Fruit fly (Drosophila melanogaster) whole organism, embryonic: Measurements from ENCODE around the gene CG32816.

Source experiments
- Adf1 ChIP-seq: fragments of 200-800 bp; sonication (Bioruptor generic); IDR thresholded peaks from 2 replicates; pipeline ENCODE4 v1.3.6; 2022; ENCODE audit warnings: missing biosample characterization, missing genetic modification characterization
- BEAF-32 ChIP-seq: fragments of 200-800 bp; sonication (Bioruptor generic); optimal IDR thresholded peaks from 3 replicates; lab custom pipeline; 2017; ENCODE audit warnings: missing biosample characterization, missing genetic modification characterization, mild to moderate bottlenecking, moderate library complexity, missing genetic modification reagents
- CG10267 ChIP-seq: fragments of 200-800 bp; sonication (Bioruptor generic); optimal IDR thresholded peaks from 2 replicates; lab custom pipeline; 2018; ENCODE audit warnings: missing biosample characterization, mild to moderate bottlenecking, missing genetic modification characterization, moderate library complexity
- CG11504 ChIP-seq: fragments of 200-800 bp; sonication (Bioruptor generic); optimal IDR thresholded peaks from 3 replicates; lab custom pipeline; 2019; ENCODE audit warnings: missing biosample characterization, mild to moderate bottlenecking, missing genetic modification characterization, moderate library complexity
- CG12104 ChIP-seq: fragments of 200-800 bp; sonication (Bioruptor generic); optimal IDR thresholded peaks from 3 replicates; lab custom pipeline; 2016; ENCODE audit warnings: missing biosample characterization, missing genetic modification characterization
- CG12659 ChIP-seq: fragments of 200-800 bp; sonication (Bioruptor generic); optimal IDR thresholded peaks from 3 replicates; lab custom pipeline; 2017; ENCODE audit warnings: mild to moderate bottlenecking, missing biosample characterization, missing genetic modification reagents, missing genetic modification characterization
- CG14014 ChIP-seq: fragments of 200-800 bp; sonication (Bioruptor generic); IDR thresholded peaks from 2 replicates; pipeline ENCODE4 v1.3.6; 2022; ENCODE audit warnings: missing biosample characterization, missing genetic modification characterization
- CG14710 ChIP-seq: fragments of 200-800 bp; sonication (Bioruptor generic); optimal IDR thresholded peaks from 3 replicates; lab custom pipeline; 2019; ENCODE audit warnings: missing biosample characterization, mild to moderate bottlenecking, missing genetic modification characterization, moderate library complexity
- CG15514 ChIP-seq: fragments of 200-800 bp; sonication (Bioruptor generic); optimal IDR thresholded peaks from 3 replicates; lab custom pipeline; 2017; ENCODE audit warnings: missing biosample characterization, missing genetic modification characterization, mild to moderate bottlenecking, moderate library complexity, missing genetic modification reagents
- CG1603 ChIP-seq: fragments of 200-800 bp; sonication (Bioruptor generic); optimal IDR thresholded peaks from 2 replicates; lab custom pipeline; 2019; ENCODE audit warnings: missing biosample characterization, mild to moderate bottlenecking, missing genetic modification characterization, moderate library complexity
- CG17186 ChIP-seq: fragments of 200-800 bp; sonication (Bioruptor generic); optimal IDR thresholded peaks from 3 replicates; lab custom pipeline; 2017; ENCODE audit warnings: missing biosample characterization, missing genetic modification reagents, missing genetic modification characterization
- CG2116 ChIP-seq: fragments of 200-800 bp; sonication (Bioruptor generic); optimal IDR thresholded peaks from 3 replicates; lab custom pipeline; 2018; ENCODE audit warnings: missing biosample characterization, mild to moderate bottlenecking, missing genetic modification characterization
- CG3995 ChIP-seq: fragments of 200-800 bp; sonication (Bioruptor generic); optimal IDR thresholded peaks from 3 replicates; lab custom pipeline; 2016; ENCODE audit warnings: missing biosample characterization, missing genetic modification characterization
- CG4617 ChIP-seq: fragments of 200-800 bp; sonication (Bioruptor generic); optimal IDR thresholded peaks from 3 replicates; lab custom pipeline; 2016; ENCODE audit warnings: missing biosample characterization, missing genetic modification characterization, borderline replicate concordance
- CG5245 ChIP-seq: fragments of 200-800 bp; sonication (Bioruptor generic); optimal IDR thresholded peaks from 3 replicates; lab custom pipeline; 2016; ENCODE audit warnings: missing biosample characterization, missing genetic modification characterization
- CG8290 ChIP-seq, 3 experiments: fragments of 200-800 bp; sonication (Bioruptor generic); optimal IDR thresholded peaks; 2 replicates each; lab custom pipeline; 2016 to 2019; ENCODE audit warnings: missing biosample characterization in 3 of 3, missing genetic modification characterization in 3 of 3, mild to moderate bottlenecking in 2 of 3, moderate library complexity in 1 of 3
- CG8478 ChIP-seq: fragments of >200 bp; optimal IDR thresholded peaks from 2 replicates; lab custom pipeline; 2018
- CG9797 ChIP-seq: fragments of 200-800 bp; sonication (Bioruptor generic); optimal IDR thresholded peaks from 3 replicates; lab custom pipeline; 2018; ENCODE audit warnings: missing biosample characterization, mild to moderate bottlenecking, missing genetic modification characterization
- CTCF ChIP-seq: fragments of 200-800 bp; sonication (Bioruptor generic); optimal IDR thresholded peaks from 2 replicates; lab custom pipeline; 2017; ENCODE audit warnings: missing biosample characterization, mild to moderate bottlenecking, missing genetic modification characterization, moderate library complexity
- CoRest ChIP-seq: fragments of 200-800 bp; sonication (Bioruptor generic); optimal IDR thresholded peaks from 3 replicates; lab custom pipeline; 2018; ENCODE audit warnings: missing biosample characterization, mild to moderate bottlenecking, missing genetic modification characterization, moderate library complexity
- Deaf1 ChIP-seq: fragments of 200-800 bp; optimal IDR thresholded peaks from 3 replicates; lab custom pipeline; 2019; ENCODE audit warnings: missing biosample characterization, mild to moderate bottlenecking, missing genetic modification characterization, moderate library complexity
- Dll ChIP-seq: fragments of 200-800 bp; sonication (Bioruptor generic); IDR thresholded peaks from 4 replicates; pipeline ENCODE4 v1.3.6; 2022; ENCODE audit warnings: missing biosample characterization, missing genetic modification characterization; ENCODE audit not compliant: partially characterized antibody
- Dp ChIP-seq: fragments of 200-800 bp; sonication (Bioruptor generic); optimal IDR thresholded peaks from 2 replicates; lab custom pipeline; 2018; ENCODE audit warnings: missing biosample characterization, mild to moderate bottlenecking, missing genetic modification characterization, moderate library complexity
- Dref ChIP-seq: fragments of 200-800 bp; sonication (Bioruptor generic); IDR thresholded peaks from 2 replicates; pipeline ENCODE4 v1.3.6; 2022; ENCODE audit warnings: missing biosample characterization, missing genetic modification characterization
- Ets97D ChIP-seq: fragments of 200-800 bp; sonication (Bioruptor generic); optimal IDR thresholded peaks from 3 replicates; lab custom pipeline; 2016; ENCODE audit warnings: missing biosample characterization, missing genetic modification characterization
- HmgZ ChIP-seq: fragments of 200-800 bp; sonication (Bioruptor generic); optimal IDR thresholded peaks from 2 replicates; lab custom pipeline; 2018; ENCODE audit warnings: missing biosample characterization, mild to moderate bottlenecking, missing genetic modification characterization
- Lhr ChIP-seq: fragments of 200-800 bp; sonication (Bioruptor generic); optimal IDR thresholded peaks from 3 replicates; lab custom pipeline; 2017; ENCODE audit warnings: mild to moderate bottlenecking, missing biosample characterization, missing genetic modification reagents, missing genetic modification characterization
- MESR4 ChIP-seq: fragments of 200-800 bp; sonication (Bioruptor generic); optimal IDR thresholded peaks from 2 replicates; lab custom pipeline; 2018; ENCODE audit warnings: missing biosample characterization, mild to moderate bottlenecking, missing genetic modification characterization, moderate library complexity
- Med ChIP-seq: fragments of 200-800 bp; sonication (Bioruptor generic); peaks from one replicate; lab custom pipeline; 2016; ENCODE audit warnings: missing biosample characterization, missing genetic modification characterization, mild to moderate bottlenecking, inconsistent platforms, moderate library complexity
- Myb ChIP-seq: fragments of 200-800 bp; sonication (Bioruptor generic); optimal IDR thresholded peaks from 2 replicates; lab custom pipeline; 2016; ENCODE audit warnings: missing biosample characterization, missing genetic modification characterization
- NC2α ChIP-seq: fragments of 200-800 bp; sonication (Bioruptor generic); optimal IDR thresholded peaks from 2 replicates; lab custom pipeline; 2016; ENCODE audit warnings: missing biosample characterization, missing genetic modification characterization
- Nf-YA ChIP-seq: fragments of 200-800 bp; sonication (Bioruptor generic); IDR thresholded peaks from 2 replicates; pipeline ENCODE4 v1.3.6; 2022; ENCODE audit warnings: missing biosample characterization, missing genetic modification characterization
- Opbp ChIP-seq: fragments of 200-800 bp; sonication (Bioruptor generic); IDR thresholded peaks from 3 replicates; pipeline ENCODE4 v1.3.6; 2022; ENCODE audit warnings: missing biosample characterization, missing genetic modification characterization; ENCODE audit not compliant: partially characterized antibody
- Sry-β ChIP-seq: fragments of 200-800 bp; sonication (Bioruptor generic); optimal IDR thresholded peaks from 2 replicates; lab custom pipeline; 2018; ENCODE audit warnings: missing biosample characterization, mild to moderate bottlenecking, missing genetic modification characterization, moderate library complexity
- Sry-δ ChIP-seq: fragments of 200-800 bp; sonication (Bioruptor generic); optimal IDR thresholded peaks from 2 replicates; lab custom pipeline; 2016; ENCODE audit warnings: missing biosample characterization, missing genetic modification characterization
- YL-1 ChIP-seq: fragments of 200-800 bp; sonication (Bioruptor generic); optimal IDR thresholded peaks from 3 replicates; lab custom pipeline; 2017; ENCODE audit warnings: missing biosample characterization, mild to moderate bottlenecking, missing genetic modification characterization
- amos ChIP-seq: fragments of 200-800 bp; sonication (Bioruptor generic); IDR thresholded peaks from 2 replicates; pipeline ENCODE4 v1.3.6; 2022; ENCODE audit warnings: missing biosample characterization, missing genetic modification characterization; ENCODE audit not compliant: partially characterized antibody
- ato ChIP-seq: fragments of 200-800 bp; sonication (Bioruptor generic); IDR thresholded peaks from 2 replicates; pipeline ENCODE4 v1.3.6; 2022; ENCODE audit warnings: missing biosample characterization, missing genetic modification characterization; ENCODE audit not compliant: partially characterized antibody
- bbx ChIP-seq: fragments of 200-800 bp; sonication (Bioruptor generic); IDR thresholded peaks from 2 replicates; pipeline ENCODE4 v1.3.6; 2022; ENCODE audit warnings: missing biosample characterization, missing genetic modification characterization; ENCODE audit not compliant: partially characterized antibody
- chinmo ChIP-seq: fragments of 200-800 bp; sonication (Bioruptor generic); IDR thresholded peaks from 4 replicates; pipeline ENCODE4 v1.3.6; 2022; ENCODE audit warnings: missing biosample characterization, missing genetic modification characterization; ENCODE audit not compliant: partially characterized antibody
- crp ChIP-seq, 2 experiments: fragments of 200-800 bp; sonication (Bioruptor generic); optimal IDR thresholded peaks; 2 replicates in 1 of 2; 3 replicates in 1 of 2; lab custom pipeline; 2017; ENCODE audit warnings: missing biosample characterization in 2 of 2, missing genetic modification characterization in 2 of 2, mild to moderate bottlenecking in 1 of 2, moderate library complexity in 1 of 2
- cwo ChIP-seq: fragments of 200-800 bp; sonication (Bioruptor generic); optimal IDR thresholded peaks from 3 replicates; lab custom pipeline; 2017; ENCODE audit warnings: missing biosample characterization, missing genetic modification characterization, mild to moderate bottlenecking, moderate library complexity, missing genetic modification reagents
- esg ChIP-seq: fragments of 200-800 bp; sonication (Bioruptor generic); conservative IDR thresholded peaks from 2 replicates; pipeline ENCODE4 v1.3.6; 2022; ENCODE audit warnings: missing biosample characterization, missing genetic modification characterization
- gfzf ChIP-seq: fragments of 200-800 bp; sonication (Bioruptor generic); optimal IDR thresholded peaks from 2 replicates; lab custom pipeline; 2016; ENCODE audit warnings: missing biosample characterization, mild to moderate bottlenecking, missing genetic modification characterization, moderate library complexity
- h ChIP-seq: fragments of >200 bp; optimal IDR thresholded peaks from 2 replicates; lab custom pipeline; 2017
- knrl ChIP-seq: fragments of 200-800 bp; sonication (Bioruptor generic); IDR thresholded peaks from 3 replicates; pipeline ENCODE4 v1.3.6; 2022; ENCODE audit warnings: missing biosample characterization, missing genetic modification characterization; ENCODE audit not compliant: partially characterized antibody
- row ChIP-seq: fragments of 200-800 bp; sonication (Bioruptor generic); IDR thresholded peaks from 3 replicates; pipeline ENCODE4 v1.3.6; 2022; ENCODE audit warnings: missing biosample characterization, missing genetic modification characterization
- stwl ChIP-seq: fragments of 200-800 bp; sonication (Bioruptor generic); optimal IDR thresholded peaks from 3 replicates; lab custom pipeline; 2018; ENCODE audit warnings: missing biosample characterization, mild to moderate bottlenecking, missing genetic modification characterization, moderate library complexity
- trem ChIP-seq: fragments of 200-800 bp; optimal IDR thresholded peaks from 3 replicates; lab custom pipeline; 2019; ENCODE audit warnings: missing biosample characterization, mild to moderate bottlenecking, missing genetic modification characterization, moderate library complexity

The CG32816 gene

dm6 chrX:496326-496725 lies 25.8 kb upstream of the CG32816 start, which contains the start of gene svr:
Gene svr, plus strand, starts transcription at chrX:496446.
- TF ChIP-seq CG14014 (GFP tag; lab: Robert Waterston, UW) (no peak), CoRest (tag; lab: Kevin White, UChicago) (peak; percentile 15), Adf1 (GFP tag; lab: Robert Waterston, UW) (peak; percentile 77), Dll (GFP tag; lab: Robert Waterston, UW) (0 out of 4 replicates have a peak, but pooled peaks have one; percentile 34), chinmo (GFP tag; lab: Robert Waterston, UW) (peak; percentile 80; the same call in 1 of the 4 replicates), CG12659 (GFP tag; lab: Kevin White, UChicago) (peak; percentile 48), CTCF (GFP tag; lab: Kevin White, UChicago) (peak; percentile 50), CG3995 (GFP tag; lab: Kevin White, UChicago) (peak; percentile 89), Sry-δ (GFP tag; lab: Kevin White, UChicago) (peak; percentile 34), Deaf1 (peak; percentile 55), YL-1 (GFP tag; lab: Kevin White, UChicago) (peak; percentile 35), CG12104 (no peak), HmgZ (peak; percentile 47), CG15514 (GFP tag; lab: Kevin White, UChicago) (peak; percentile 64), NC2α (GFP tag; lab: Kevin White, UChicago) (no peak), BEAF-32 (peak; percentile 59), ato (GFP tag; lab: Robert Waterston, UW) (no peak), CG9797 (GFP tag; lab: Kevin White, UChicago) (peak; percentile 38), Dref (GFP tag; lab: Robert Waterston, UW) (peak; percentile 40; the same call in 1 of the 2 replicates), crp (GFP tag; optimal IDR thresholded peaks at IDR 0.05; lab: Kevin White, UChicago) (peak in 1 of 2 experiments; percentile 56), stwl (tag; lab: Kevin White, UChicago) (peak; percentile 18), CG4617 (peak; percentile 58), Nf-YA (GFP tag; lab: Robert Waterston, UW) (no peak), cwo (no peak), CG14710 (peak; percentile 45), CG10267 (tag; lab: Kevin White, UChicago) (peak; percentile 37), Sry-β (GFP tag; lab: Kevin White, UChicago) (no peak), CG1603 (tag; lab: Kevin White, UChicago) (peak; percentile 65), Ets97D (GFP tag; lab: Kevin White, UChicago) (peak; percentile 45), bbx (GFP tag; lab: Robert Waterston, UW) (peak; percentile 58), trem (tag; lab: Kevin White, UChicago) (peak; percentile 45), MESR4 (GFP tag; lab: Kevin White, UChicago) (peak; percentile 55), esg (GFP tag; lab: Robert Waterston, UW) (no peak), gfzf (GFP tag; lab: Kevin White, UChicago) (peak; percentile 19), Opbp (GFP tag; lab: Robert Waterston, UW) (0 out of 3 replicates have a peak, but pooled peaks have one; percentile 26), CG5245 (GFP tag; lab: Kevin White, UChicago) (no peak), row (0 out of 3 replicates have a peak, but pooled peaks have one; percentile 9), Lhr (GFP tag; lab: Kevin White, UChicago) (peak; percentile 37), CG11504 (peak; percentile 12), CG8478 (lab: Kevin White, UChicago) (no peak), CG2116 (GFP tag; lab: Kevin White, UChicago) (peak; percentile 12), amos (GFP tag; lab: Robert Waterston, UW) (peak; percentile 48; the same call in 1 of the 2 replicates), Dp (GFP tag; lab: Kevin White, UChicago) (peak; percentile 91), CG17186 (GFP tag; lab: Kevin White, UChicago) (peak; percentile 84), knrl (0 out of 3 replicates have a peak, but pooled peaks have one; percentile 27), Med (GFP tag; lab: Kevin White, UChicago) (peak; percentile 77), h (lab: Kevin White, UChicago) (no peak), Myb (peak; percentile 19), CG8290 (GFP tag; optimal IDR thresholded peaks at IDR 0.05; lab: Kevin White, UChicago) (no peak), CG8290 (tag; optimal IDR thresholded peaks at IDR 0.05; lab: Kevin White, UChicago) (peak in 1 of 2 experiments; percentile 37)
